Worm (Caenorhabditis elegans) whole organism, mixed stage, embryonic: ENCODE measurements around the gene srm-2.
"Not testable (repeated sequence)": the region's sequence is repeated elsewhere in the genome, so short reads cannot be mapped to it uniquely, and the experiment has no call there.

ENCODE experiments used
- ces-1 ChIP-seq: fragments of 150-350 bp; optimal IDR thresholded peaks from 2 replicates; lab custom pipeline; 2014; ENCODE audit warnings: missing biosample characterization, missing genetic modification reagents, missing genetic modification characterization
- elt-1 ChIP-seq: sonication (generic microtip); optimal IDR thresholded peaks from 2 replicates; lab custom pipeline; 2017; ENCODE audit warnings: missing genetic modification characterization, mild to moderate bottlenecking, missing compliant biosample characterization, antibody characterized with exemption, moderate library complexity, borderline replicate concordance; ENCODE audit not compliant: insufficient read depth
- lin-13 ChIP-seq: fragments of 150-350 bp; optimal IDR thresholded peaks from 2 replicates; lab custom pipeline; 2014; ENCODE audit warnings: missing biosample characterization, missing genetic modification characterization
- mab-5 ChIP-seq: fragments of 150-350 bp; optimal IDR thresholded peaks from 2 replicates; lab custom pipeline; 2014; ENCODE audit warnings: missing biosample characterization, missing genetic modification characterization
- mep-1 ChIP-seq: fragments of 150-350 bp; optimal IDR thresholded peaks from 2 replicates; lab custom pipeline; 2017; ENCODE audit warnings: missing biosample characterization, missing genetic modification reagents, missing genetic modification characterization, inconsistent platforms
- mls-2 ChIP-seq: sonication (generic microtip); optimal IDR thresholded peaks from 2 replicates; lab custom pipeline; 2016; ENCODE audit warnings: mild to moderate bottlenecking, missing genetic modification characterization, moderate library complexity, missing compliant biosample characterization
- nhr-12 ChIP-seq: fragments of 150-350 bp; optimal IDR thresholded peaks from 2 replicates; lab custom pipeline; 2014; ENCODE audit warnings: missing biosample characterization, missing genetic modification characterization
- nhr-76 ChIP-seq: sonication (generic microtip); optimal IDR thresholded peaks from 2 replicates; lab custom pipeline; 2017; ENCODE audit warnings: missing biosample characterization, missing genetic modification characterization
- pha-4 ChIP-seq: fragments of 150-350 bp; optimal IDR thresholded peaks from 2 replicates; lab custom pipeline; 2018; ENCODE audit warnings: missing biosample characterization, missing genetic modification reagents, missing genetic modification characterization
- snpc-4 ChIP-seq: fragments of 150-350 bp; optimal IDR thresholded peaks from 2 replicates; lab custom pipeline; 2014; ENCODE audit warnings: missing biosample characterization, missing genetic modification characterization
- unc-39 ChIP-seq: fragments of 150-350 bp; optimal IDR thresholded peaks from 2 replicates; lab custom pipeline; 2014; ENCODE audit warnings: missing biosample characterization, missing genetic modification characterization
- unc-62 ChIP-seq: fragments of 150-350 bp; optimal IDR thresholded peaks from 2 replicates; lab custom pipeline; 2014; ENCODE audit warnings: missing biosample characterization, missing genetic modification reagents, missing genetic modification characterization
- zip-8 ChIP-seq: fragments of 150-350 bp; optimal IDR thresholded peaks from 2 replicates; lab custom pipeline; 2014; ENCODE audit warnings: missing biosample characterization, missing genetic modification characterization
- ztf-11 ChIP-seq: fragments of 150-350 bp; optimal IDR thresholded peaks from 2 replicates; lab custom pipeline; 2014; ENCODE audit warnings: missing biosample characterization, missing genetic modification characterization

DNA sequence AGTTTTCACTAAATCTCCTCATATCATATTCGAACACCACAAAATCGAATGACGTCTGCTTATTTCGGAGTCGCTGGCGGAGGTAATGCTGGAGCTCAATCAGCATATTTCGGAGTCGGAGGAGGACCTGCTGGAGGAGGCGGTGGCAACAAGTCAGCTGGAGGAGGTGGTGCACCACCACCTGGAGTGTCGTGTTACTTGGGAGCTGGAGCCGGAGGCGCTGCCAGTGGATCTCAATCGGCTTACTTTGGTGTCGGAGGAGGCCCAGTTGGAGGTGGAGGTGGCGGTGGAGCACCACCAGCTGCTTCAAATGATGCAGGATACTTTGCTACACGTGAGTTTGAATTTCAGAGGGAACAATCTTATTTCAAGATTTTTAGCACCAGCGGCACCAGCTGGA, 8.0 kb downstream of the srm-2 start, which contains the start of gene ssq-4:
- not testable (repeated sequence) for TF ChIP-seq mls-2 (tag; lab: Kevin White, UChicago); mep-1; ztf-11 (tag; lab: Kevin White, UChicago); nhr-76; snpc-4 (tag; lab: Kevin White, UChicago); elt-1 (tag; lab: Kevin White, UChicago); zip-8 (tag; lab: Kevin White, UChicago); unc-39 (tag; lab: Kevin White, UChicago); lin-13 (tag; lab: Kevin White, UChicago); nhr-12; unc-62; ces-1 (GFP tag; lab: Kevin White, UChicago); mab-5 (tag; lab: Kevin White, UChicago); pha-4 (tag; lab: Kevin White, UChicago)
